Worm (Caenorhabditis elegans) whole organism, L4 larva: ENCODE results near the gene npr-22.

Experiments used
- D1046.2 ChIP-seq: fragments of 200-800 bp; sonication (Bioruptor generic); IDR thresholded peaks from 2 replicates; pipeline ENCODE4 v1.3.6; 2022; ENCODE audit warnings: missing genetic modification characterization, missing compliant biosample characterization
- F10B5.3 ChIP-seq: sonication (generic microtip); optimal IDR thresholded peaks from 2 replicates; lab custom pipeline; 2016; ENCODE audit warnings: mild to moderate bottlenecking, missing genetic modification characterization, missing compliant biosample characterization
- F44E2.7 ChIP-seq: fragments of 200-800 bp; sonication (Bioruptor generic); IDR thresholded peaks from 2 replicates; pipeline ENCODE4 v2.1.2; 2022; ENCODE audit warnings: missing genetic modification characterization, missing compliant biosample characterization
- R02D3.7 ChIP-seq: fragments of 150-350 bp; sonication (generic microtip); optimal IDR thresholded peaks from 3 replicates; lab custom pipeline; 2014; ENCODE audit warnings: missing biosample characterization, missing genetic modification characterization
- T20F7.1 ChIP-seq: fragments of 200-800 bp; sonication (Bioruptor generic); optimal IDR thresholded peaks from 2 replicates; lab custom pipeline; 2018; ENCODE audit warnings: mild to moderate bottlenecking, missing genetic modification characterization, missing compliant biosample characterization
- T26A8.4 ChIP-seq: fragments of 200-800 bp; sonication (Bioruptor generic); IDR thresholded peaks from 2 replicates; pipeline ENCODE4 v1.3.6; 2022; ENCODE audit warnings: missing genetic modification characterization, missing compliant biosample characterization
- ZK337.2 ChIP-seq: fragments of 200-800 bp; sonication (Bioruptor generic); IDR thresholded peaks from 2 replicates; pipeline ENCODE4 v1.3.6; 2022; ENCODE audit warnings: missing genetic modification reagents, missing genetic modification characterization, missing compliant biosample characterization
- aha-1 ChIP-seq: fragments of 150-350 bp; peaks from one replicate; lab custom pipeline; 2014; ENCODE audit warnings: missing biosample characterization, missing genetic modification characterization
- ama-1 ChIP-seq: fragments of 150-350 bp; optimal IDR thresholded peaks from 2 replicates; lab custom pipeline; 2014; ENCODE audit warnings: inconsistent platforms, mixed read lengths
- arid-1 ChIP-seq: fragments of 200-800 bp; sonication (Bioruptor generic); conservative IDR thresholded peaks from 2 replicates; pipeline ENCODE4 v1.3.6; 2022; ENCODE audit warnings: missing genetic modification reagents, missing genetic modification characterization, missing compliant biosample characterization
- ceh-82 ChIP-seq: sonication (generic microtip); optimal IDR thresholded peaks from 2 replicates; lab custom pipeline; 2017; ENCODE audit warnings: missing biosample characterization, missing genetic modification characterization
- cey-2 ChIP-seq: sonication (generic microtip); optimal IDR thresholded peaks from 3 replicates; lab custom pipeline; 2017; ENCODE audit warnings: missing genetic modification characterization, mild to moderate bottlenecking, missing compliant biosample characterization, antibody characterized with exemption, borderline replicate concordance; ENCODE audit not compliant: insufficient read depth
- ctbp-1 ChIP-seq: fragments of 200-800 bp; sonication (Bioruptor generic); IDR thresholded peaks from 2 replicates; pipeline ENCODE4 v1.3.6; 2022; ENCODE audit warnings: missing genetic modification reagents, missing genetic modification characterization, missing compliant biosample characterization
- daf-8 ChIP-seq: fragments of 200-800 bp; sonication (Bioruptor generic); IDR thresholded peaks from 2 replicates; pipeline ENCODE4 v1.3.6; 2022; ENCODE audit warnings: missing genetic modification characterization, missing compliant biosample characterization
- dmd-6 ChIP-seq: fragments of 200-800 bp; sonication (Bioruptor generic); IDR thresholded peaks from 2 replicates; pipeline ENCODE4 v1.3.6; 2022; ENCODE audit warnings: missing genetic modification reagents, missing genetic modification characterization, missing compliant biosample characterization
- dmd-8 ChIP-seq: fragments of 200-800 bp; sonication (Bioruptor generic); IDR thresholded peaks from 2 replicates; pipeline ENCODE4 v1.3.6; 2022; ENCODE audit warnings: missing genetic modification characterization, missing compliant biosample characterization
- egl-43 ChIP-seq: fragments of 200-800 bp; sonication (Bioruptor generic); IDR thresholded peaks from 2 replicates; pipeline ENCODE4 v1.3.6; 2022; ENCODE audit warnings: missing genetic modification reagents, missing genetic modification characterization, missing compliant biosample characterization
- fkh-10 ChIP-seq: fragments of 150-350 bp; optimal IDR thresholded peaks from 2 replicates; lab custom pipeline; 2014; ENCODE audit warnings: missing biosample characterization, missing genetic modification reagents, missing genetic modification characterization
- fos-1 ChIP-seq: fragments of 150-350 bp; optimal IDR thresholded peaks from 2 replicates; lab custom pipeline; 2014; ENCODE audit warnings: missing biosample characterization, missing genetic modification characterization
- hif-1 ChIP-seq, 2 experiments: sonication (generic microtip); optimal IDR thresholded peaks; 2 replicates each; lab custom pipeline; 2016 to 2017; ENCODE audit warnings: missing compliant biosample characterization in 2 of 2, missing genetic modification characterization in 2 of 2, missing genetic modification reagents in 2 of 2, missing genotype in 2 of 2, mild to moderate bottlenecking in 1 of 2
- hlh-11 ChIP-seq: fragments of 200-800 bp; sonication (Bioruptor generic); optimal IDR thresholded peaks from 2 replicates; lab custom pipeline; 2018; ENCODE audit warnings: mild to moderate bottlenecking, missing genetic modification characterization, missing compliant biosample characterization
- hmg-1.1 ChIP-seq: fragments of 200-800 bp; sonication (Bioruptor generic); IDR thresholded peaks from 2 replicates; pipeline ENCODE4 v1.3.6; 2022; ENCODE audit warnings: missing genetic modification reagents, missing genetic modification characterization, missing compliant biosample characterization
- jun-1 ChIP-seq: fragments of 150-350 bp; optimal IDR thresholded peaks from 2 replicates; lab custom pipeline; 2014; ENCODE audit warnings: missing biosample characterization, missing genetic modification reagents, missing genetic modification characterization
- lim-7 ChIP-seq: fragments of 200-800 bp; sonication (Bioruptor generic); IDR thresholded peaks from 2 replicates; pipeline ENCODE4 v1.3.6; 2022; ENCODE audit warnings: missing genetic modification characterization, missing compliant biosample characterization
- lin-1 ChIP-seq: fragments of 200-800 bp; sonication (Bioruptor generic); IDR thresholded peaks from 2 replicates; pipeline ENCODE4 v1.3.6; 2022; ENCODE audit warnings: missing genetic modification reagents, missing genetic modification characterization, missing compliant biosample characterization
- lin-38 ChIP-seq: fragments of 200-800 bp; sonication (Bioruptor generic); IDR thresholded peaks from 2 replicates; pipeline ENCODE4 v1.3.6; 2022; ENCODE audit warnings: missing genetic modification reagents, missing genetic modification characterization, missing compliant biosample characterization
- lin-39 ChIP-seq: fragments of 150-350 bp; optimal IDR thresholded peaks from 2 replicates; lab custom pipeline; 2014; ENCODE audit warnings: missing biosample characterization, missing genetic modification reagents, missing genetic modification characterization
- lir-3 ChIP-seq: sonication (generic microtip); optimal IDR thresholded peaks from 2 replicates; lab custom pipeline; 2016; ENCODE audit warnings: mild to moderate bottlenecking, missing genetic modification characterization, missing compliant biosample characterization
- madf-9 ChIP-seq: fragments of 200-800 bp; sonication (Bioruptor generic); conservative IDR thresholded peaks from 2 replicates; pipeline ENCODE4 v1.3.6; 2022; ENCODE audit warnings: missing genetic modification reagents, missing genetic modification characterization, missing compliant biosample characterization
- mdl-1 ChIP-seq, 2 experiments: fragments of 150-350 bp in 1 of 2; sonication (generic microtip) in 1 of 2; optimal IDR thresholded peaks; 2 replicates each; lab custom pipeline; 2014 to 2017; ENCODE audit warnings: missing biosample characterization in 2 of 2, missing genetic modification characterization in 2 of 2
- mes-2 ChIP-seq: sonication (generic microtip); optimal IDR thresholded peaks from 2 replicates; lab custom pipeline; 2016; ENCODE audit warnings: missing genotype, mild to moderate bottlenecking, missing genetic modification characterization, missing compliant biosample characterization; ENCODE audit not compliant: poor library complexity, severe bottlenecking
- nhr-10 ChIP-seq: fragments of 150-350 bp; optimal IDR thresholded peaks from 2 replicates; lab custom pipeline; 2014; ENCODE audit warnings: missing biosample characterization, missing genetic modification characterization
- nhr-102 ChIP-seq: sonication (generic microtip); optimal IDR thresholded peaks from 2 replicates; lab custom pipeline; 2016; ENCODE audit warnings: mild to moderate bottlenecking, missing genetic modification characterization, moderate library complexity, missing compliant biosample characterization
- nhr-111 ChIP-seq: fragments of 200-800 bp; sonication (Bioruptor generic); optimal IDR thresholded peaks from 2 replicates; lab custom pipeline; 2018; ENCODE audit warnings: mild to moderate bottlenecking, missing genetic modification characterization, missing compliant biosample characterization
- nhr-237 ChIP-seq: sonication (generic microtip); optimal IDR thresholded peaks from 2 replicates; lab custom pipeline; 2017; ENCODE audit warnings: missing biosample characterization, missing genetic modification characterization
- nhr-28 ChIP-seq: fragments of 150-350 bp; optimal IDR thresholded peaks from 2 replicates; lab custom pipeline; 2014; ENCODE audit warnings: missing biosample characterization, missing genetic modification characterization
- nhr-42 ChIP-seq: fragments of 200-800 bp; sonication (Bioruptor generic); IDR thresholded peaks from 2 replicates; pipeline ENCODE4 v1.3.6; 2022; ENCODE audit warnings: missing genetic modification characterization, missing compliant biosample characterization
- nhr-6 ChIP-seq: fragments of 150-350 bp; optimal IDR thresholded peaks from 2 replicates; lab custom pipeline; 2014; ENCODE audit warnings: missing biosample characterization, missing genetic modification characterization
- nhr-76 ChIP-seq: fragments of 150-350 bp; optimal IDR thresholded peaks from 2 replicates; lab custom pipeline; 2014; ENCODE audit warnings: missing biosample characterization, missing genetic modification characterization
- php-3 ChIP-seq: fragments of 200-800 bp; sonication (Bioruptor generic); IDR thresholded peaks from 2 replicates; pipeline ENCODE4 v1.3.6; 2022; ENCODE audit warnings: missing genetic modification reagents, missing genetic modification characterization, missing compliant biosample characterization
- pqm-1 ChIP-seq: sonication (generic microtip); optimal IDR thresholded peaks from 2 replicates; lab custom pipeline; 2017; ENCODE audit warnings: missing biosample characterization, missing genetic modification characterization
- skn-1 ChIP-seq: fragments of 150-350 bp; optimal IDR thresholded peaks from 2 replicates; lab custom pipeline; 2014; ENCODE audit warnings: missing biosample characterization, missing genetic modification characterization
- snpc-1.2 ChIP-seq: fragments of 200-800 bp; sonication (Bioruptor generic); IDR thresholded peaks from 2 replicates; pipeline ENCODE4 v1.3.6; 2022; ENCODE audit warnings: missing genetic modification reagents, missing genetic modification characterization, missing compliant biosample characterization
- snpc-4 ChIP-seq: fragments of 150-350 bp; optimal IDR thresholded peaks from 2 replicates; lab custom pipeline; 2014; ENCODE audit warnings: missing biosample characterization, missing genetic modification characterization
- spr-1 ChIP-seq: sonication (generic microtip); optimal IDR thresholded peaks from 2 replicates; lab custom pipeline; 2016; ENCODE audit warnings: mild to moderate bottlenecking, missing genetic modification characterization, missing compliant biosample characterization
- spr-3 ChIP-seq: fragments of 200-800 bp; sonication (Bioruptor generic); optimal IDR thresholded peaks from 2 replicates; lab custom pipeline; 2018; ENCODE audit warnings: mild to moderate bottlenecking, missing genetic modification characterization, missing compliant biosample characterization
- unc-39 ChIP-seq: sonication (generic microtip); optimal IDR thresholded peaks from 2 replicates; lab custom pipeline; 2017; ENCODE audit warnings: missing biosample characterization, missing genetic modification characterization
- zip-11 ChIP-seq: fragments of 200-800 bp; sonication (Bioruptor generic); IDR thresholded peaks from 2 replicates; pipeline ENCODE4 v1.3.6; 2022; ENCODE audit warnings: missing genetic modification characterization, missing compliant biosample characterization
- zip-2 ChIP-seq: fragments of 150-350 bp; optimal IDR thresholded peaks from 2 replicates; lab custom pipeline; 2014; ENCODE audit warnings: missing biosample characterization, missing genetic modification characterization
- ztf-11 ChIP-seq: fragments of 150-350 bp; optimal IDR thresholded peaks from 2 replicates; lab custom pipeline; 2014; ENCODE audit warnings: missing biosample characterization, missing genetic modification characterization
- ztf-7 ChIP-seq: fragments of 150-350 bp; optimal IDR thresholded peaks from 2 replicates; lab custom pipeline; 2014; ENCODE audit warnings: missing biosample characterization, missing genetic modification characterization

Gene npr-22

DNA sequence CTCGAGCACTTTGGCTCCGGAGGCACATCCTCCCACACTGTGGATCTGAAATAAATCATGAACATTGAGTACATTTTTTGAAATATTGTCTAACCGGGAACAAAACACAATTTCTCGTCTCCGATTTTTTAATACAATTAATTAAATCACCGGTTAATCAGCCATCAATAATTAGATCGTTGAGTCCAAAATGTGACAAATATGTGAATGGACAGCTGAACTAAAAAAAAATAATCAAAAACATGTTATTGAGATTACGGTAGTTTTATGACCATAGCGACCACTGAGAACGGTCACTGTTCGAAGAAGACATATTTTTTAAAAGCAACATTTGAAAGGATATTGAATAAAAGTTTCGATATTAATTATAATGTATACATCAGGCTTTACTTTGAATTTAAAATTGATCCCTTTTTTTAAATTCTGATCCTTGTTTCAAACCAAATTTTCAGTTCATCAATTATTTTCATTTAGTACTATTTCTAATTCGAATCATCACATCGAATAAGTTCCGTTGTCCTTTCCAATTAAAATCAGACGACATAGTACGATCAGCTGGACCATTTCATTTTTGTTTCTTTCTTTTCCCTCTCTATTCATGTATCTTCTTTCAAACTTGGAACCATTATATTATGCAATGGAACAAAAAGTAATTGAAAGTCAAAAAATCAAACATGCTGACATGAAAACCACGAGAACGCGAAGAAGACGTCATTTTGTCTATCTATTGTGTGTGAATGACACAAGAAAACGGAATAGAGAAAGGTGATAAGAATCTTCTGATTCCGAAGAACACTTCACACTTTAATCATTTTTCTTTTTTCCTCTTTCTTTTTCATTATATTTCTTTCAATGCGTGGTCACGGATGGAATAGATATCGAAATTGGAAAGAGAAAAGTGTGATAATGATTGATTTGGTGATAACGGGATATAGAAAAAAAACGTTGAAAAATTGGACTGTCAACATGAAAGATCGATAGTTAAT, 28.9 kb upstream of the npr-22 start (continued):
- no peak for TF ChIP-seq fkh-10
- TF ChIP-seq nhr-10 (tag; lab: Kevin White, UChicago), result peak; percentile 90
- TF ChIP-seq nhr-111 (GFP tag; lab: Kevin White, UChicago), result no peak
- TF ChIP-seq nhr-6 (tag; lab: Kevin White, UChicago), result peak; percentile 91
- TF ChIP-seq egl-43, result no peak
- TF ChIP-seq ctbp-1 (GFP tag; lab: Robert Waterston, UW), result no peak
- peak; percentile 99 for TF ChIP-seq nhr-28 (tag; lab: Kevin White, UChicago)
- TF ChIP-seq hmg-1.1, result no peak
- TF ChIP-seq aha-1, result peak; percentile 98
- no peak for TF ChIP-seq spr-1 (tag; lab: Kevin White, UChicago)
- TF ChIP-seq lin-39 (tag; lab: Kevin White, UChicago), result no peak
- peak; percentile 97 for TF ChIP-seq hlh-11 (tag; lab: Kevin White, UChicago)
- peak; percentile 75 for TF ChIP-seq nhr-102 (tag; lab: Kevin White, UChicago)
- TF ChIP-seq dmd-6 (GFP tag; lab: Robert Waterston, UW), result peak; percentile 99
- no peak for TF ChIP-seq unc-39 (tag; lab: Kevin White, UChicago)
- TF ChIP-seq nhr-42, result no peak
- TF ChIP-seq fos-1 (tag; lab: Kevin White, UChicago), result peak; percentile 76
- no peak for TF ChIP-seq nhr-237
- no peak for TF ChIP-seq madf-9 (GFP tag; lab: Robert Waterston, UW)
- TF ChIP-seq mes-2 (tag; lab: Kevin White, UChicago), result peak; percentile 40
- TF ChIP-seq dmd-8 (GFP tag; lab: Robert Waterston, UW), result no peak
- TF ChIP-seq R02D3.7 (tag; lab: Kevin White, UChicago), result no peak
- TF ChIP-seq skn-1 (tag; lab: Kevin White, UChicago), result no peak
- TF ChIP-seq zip-2, result peak; percentile 26
- TF ChIP-seq F10B5.3 (tag; lab: Kevin White, UChicago), result no peak
- peak; percentile 88; the same call in 1 of the 2 replicates for TF ChIP-seq lin-1 (GFP tag; lab: Robert Waterston, UW)
- peak; percentile 42; the same call in 1 of the 2 replicates for TF ChIP-seq T26A8.4 (GFP tag; lab: Robert Waterston, UW)
- no peak for TF ChIP-seq F44E2.7 (GFP tag; lab: Robert Waterston, UW)
- no peak for TF ChIP-seq ceh-82
- peak; percentile 0 for TF ChIP-seq ama-1 (lab: Kevin White, UChicago)
- TF ChIP-seq spr-3 (GFP tag; lab: Kevin White, UChicago), result no peak
- no peak for TF ChIP-seq ZK337.2 (GFP tag; lab: Robert Waterston, UW)
- no peak for TF ChIP-seq snpc-4 (tag; lab: Kevin White, UChicago)
- no peak for TF ChIP-seq zip-11 (GFP tag; lab: Robert Waterston, UW)
- peak; percentile 47 for TF ChIP-seq jun-1 (tag; lab: Kevin White, UChicago)
- no peak for TF ChIP-seq arid-1 (GFP tag; lab: Robert Waterston, UW)
- TF ChIP-seq cey-2 (tag; lab: Kevin White, UChicago), result peak; percentile 95
- no peak for TF ChIP-seq ztf-11 (tag; lab: Kevin White, UChicago)
- TF ChIP-seq mdl-1 (tag; optimal IDR thresholded peaks at IDR 0.05; lab: Kevin White, UChicago), result peak; percentile 46 to 94
- no peak for TF ChIP-seq D1046.2 (GFP tag; lab: Robert Waterston, UW)
- TF ChIP-seq php-3 (GFP tag; lab: Robert Waterston, UW), result peak; percentile 97
- TF ChIP-seq snpc-1.2, result no peak
- TF ChIP-seq daf-8 (GFP tag; lab: Robert Waterston, UW), result no peak
- TF ChIP-seq hif-1 (tag; optimal IDR thresholded peaks at IDR 0.05; lab: Kevin White, UChicago), result peak in 1 of 2 experiments; percentile 61
- TF ChIP-seq T20F7.1 (GFP tag; lab: Kevin White, UChicago), result peak; percentile 79
- no peak for TF ChIP-seq ztf-7
- TF ChIP-seq lim-7 (GFP tag; lab: Robert Waterston, UW), result no peak
- TF ChIP-seq lir-3 (tag; lab: Kevin White, UChicago), result no peak
- peak; percentile 100 for TF ChIP-seq pqm-1 (tag; lab: Kevin White, UChicago)
- peak; percentile 61 for TF ChIP-seq nhr-76 (tag; lab: Kevin White, UChicago)
- peak; percentile 25; the same call in 1 of the 2 replicates for TF ChIP-seq lin-38 (GFP tag; lab: Robert Waterston, UW)
